Worm (Caenorhabditis elegans): ENCODE data around the gene akap-1.

DNA sequence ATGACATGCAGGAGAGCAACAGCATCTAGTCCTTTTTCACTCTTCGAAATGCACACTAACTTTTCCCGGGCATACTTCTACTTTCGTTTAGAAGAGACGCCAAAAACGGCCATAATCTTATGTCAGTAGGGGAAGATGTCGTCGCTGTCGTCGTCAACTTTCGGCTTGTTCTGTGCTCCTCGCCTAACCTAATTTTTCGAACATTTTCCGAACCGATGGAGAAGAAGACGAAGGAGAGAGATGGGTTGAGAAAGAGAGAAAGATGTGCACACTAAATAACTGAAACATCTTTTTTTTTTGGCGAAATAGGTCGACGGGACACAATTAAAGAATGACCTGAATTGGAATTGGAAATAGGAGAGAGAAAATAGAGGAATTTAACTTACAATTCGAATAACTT, 42.8 kb upstream of the akap-1 start:
- TF ChIP-seq nhr-28 (tag; optimal IDR thresholded peaks at IDR 0.05) = no peak
- TF ChIP-seq jun-1 (tag; optimal IDR thresholded peaks at IDR 0.05) = no peak
- no peak for TF ChIP-seq C34B4.2 (tag; optimal IDR thresholded peaks at IDR 0.05)
